Worm (Caenorhabditis elegans) whole organism, early embryonic: Measurements from ENCODE around the gene F10G7.9.
A peak's percentile ranks its signal among the peaks of the same experiment; 100 is the strongest.

ENCODE experiments used
- B0310.2 ChIP-seq: sonication (generic microtip); optimal IDR thresholded peaks from 2 replicates; lab custom pipeline; 2016; ENCODE audit warnings: mild to moderate bottlenecking, missing genetic modification characterization, missing compliant biosample characterization
- F13C5.2 ChIP-seq: sonication (generic microtip); optimal IDR thresholded peaks from 2 replicates; lab custom pipeline; 2017; ENCODE audit warnings: mild to moderate bottlenecking, missing genetic modification characterization, inconsistent platforms, missing compliant biosample characterization
- aly-1 ChIP-seq: sonication (generic microtip); optimal IDR thresholded peaks from 2 replicates; lab custom pipeline; 2016; ENCODE audit warnings: missing genetic modification characterization, missing compliant biosample characterization
- ama-1 ChIP-seq: fragments of 150-350 bp; optimal IDR thresholded peaks from 2 replicates; lab custom pipeline; 2014
- ceh-13 ChIP-seq: fragments of 200-800 bp; sonication (Bioruptor generic); optimal IDR thresholded peaks from 2 replicates; lab custom pipeline; 2018; ENCODE audit warnings: mild to moderate bottlenecking, missing genetic modification characterization, missing compliant biosample characterization
- ceh-36 ChIP-seq: sonication (generic microtip); optimal IDR thresholded peaks from 2 replicates; lab custom pipeline; 2016; ENCODE audit warnings: missing genetic modification characterization, inconsistent platforms, missing compliant biosample characterization
- ets-7 ChIP-seq: sonication (generic microtip); optimal IDR thresholded peaks from 2 replicates; lab custom pipeline; 2016; ENCODE audit warnings: missing genotype, missing genetic modification characterization, missing compliant biosample characterization
- flt-1 ChIP-seq: fragments of 200-800 bp; sonication (Bioruptor generic); IDR thresholded peaks from 2 replicates; pipeline ENCODE4 v1.3.6; 2022; ENCODE audit warnings: missing genetic modification characterization, missing compliant biosample characterization
- hmbx-1 ChIP-seq: sonication (generic microtip); optimal IDR thresholded peaks from 2 replicates; lab custom pipeline; 2016; ENCODE audit warnings: mild to moderate bottlenecking, missing genetic modification characterization, missing compliant biosample characterization
- hmg-4 ChIP-seq: fragments of 200-800 bp; sonication (Bioruptor generic); optimal IDR thresholded peaks from 2 replicates; lab custom pipeline; 2018; ENCODE audit warnings: mild to moderate bottlenecking, missing genetic modification characterization, missing compliant biosample characterization
- hnd-1 ChIP-seq: sonication (generic microtip); optimal IDR thresholded peaks from 2 replicates; lab custom pipeline; 2016; ENCODE audit warnings: missing genetic modification characterization, missing compliant biosample characterization
- pes-1 ChIP-seq: fragments of 200-800 bp; sonication (Bioruptor generic); IDR thresholded peaks from 2 replicates; pipeline ENCODE4 v1.3.6; 2022; ENCODE audit warnings: missing genetic modification reagents, missing genetic modification characterization, missing compliant biosample characterization
- scrt-1 ChIP-seq: fragments of 200-800 bp; sonication (Bioruptor generic); IDR thresholded peaks from 2 replicates; pipeline ENCODE4 v1.3.6; 2022; ENCODE audit warnings: missing genetic modification characterization, missing compliant biosample characterization
- sea-1 ChIP-seq: fragments of 200-800 bp; sonication (Bioruptor generic); conservative IDR thresholded peaks from 2 replicates; pipeline ENCODE4 v1.3.6; 2022; ENCODE audit warnings: missing genetic modification characterization, missing compliant biosample characterization
- tbx-11 ChIP-seq: fragments of 200-800 bp; sonication (Bioruptor generic); IDR thresholded peaks from 2 replicates; pipeline ENCODE4 v1.3.6; 2022; ENCODE audit warnings: missing genetic modification characterization, missing compliant biosample characterization
- tbx-37 ChIP-seq: fragments of 200-800 bp; sonication (Bioruptor generic); conservative IDR thresholded peaks from 2 replicates; pipeline ENCODE4 v1.3.6; 2022; ENCODE audit warnings: missing genetic modification reagents, missing genetic modification characterization, missing compliant biosample characterization
- tra-4 ChIP-seq: sonication (generic microtip); optimal IDR thresholded peaks from 2 replicates; lab custom pipeline; 2017; ENCODE audit warnings: missing genetic modification characterization, missing compliant biosample characterization

Gene F10G7.9

DNA sequence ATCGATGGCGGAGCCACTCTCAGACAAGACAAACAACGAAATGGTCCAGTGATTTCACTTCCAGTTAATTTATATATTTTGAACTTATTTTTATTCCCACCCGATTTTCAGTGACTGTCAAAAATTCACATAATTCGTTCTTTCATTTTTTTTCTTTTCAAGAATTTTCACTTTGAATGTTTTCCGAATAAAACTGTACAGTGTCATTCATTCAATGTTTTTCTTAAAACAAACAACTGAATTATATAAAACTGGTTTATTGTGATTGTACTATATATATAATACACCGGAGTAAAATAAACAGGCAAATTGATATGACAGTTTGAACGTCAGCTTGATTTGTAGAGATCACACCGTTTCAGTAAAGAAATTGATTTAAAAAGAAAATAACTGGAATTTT, 3.3 kb downstream of the F10G7.9 start:
- no peak for TF ChIP-seq ets-7 (tag; lab: Kevin White, UChicago)
- no peak for TF ChIP-seq B0310.2 (tag; lab: Kevin White, UChicago)
- no peak for TF ChIP-seq F13C5.2 (tag; lab: Kevin White, UChicago)
- TF ChIP-seq ceh-36 (tag; lab: Kevin White, UChicago): no peak
- no peak for TF ChIP-seq ceh-13
- TF ChIP-seq sea-1 (GFP tag; lab: Robert Waterston, UW): no peak
- TF ChIP-seq hmg-4 (GFP tag; lab: Kevin White, UChicago): no peak
- no peak for TF ChIP-seq aly-1 (tag; lab: Kevin White, UChicago)
- no peak for TF ChIP-seq tbx-11 (GFP tag; lab: Robert Waterston, UW)
- no peak for TF ChIP-seq tbx-37 (GFP tag; lab: Robert Waterston, UW)
- TF ChIP-seq hnd-1 (tag; lab: Kevin White, UChicago): no peak
- no peak for TF ChIP-seq pes-1
- no peak for TF ChIP-seq flt-1 (GFP tag; lab: Robert Waterston, UW)
- TF ChIP-seq scrt-1 (GFP tag; lab: Robert Waterston, UW): no peak
- TF ChIP-seq ama-1: no peak
- no peak for TF ChIP-seq hmbx-1 (tag; lab: Kevin White, UChicago)
- TF ChIP-seq tra-4: no peak

ce11 chrII:4701482-4702119, 4.7 kb downstream of the F10G7.9 start, which contains the start of gene unc-85:
unc-85 (plus strand) TSS chrII:4702069.
- TF ChIP-seq B0310.2 (tag; lab: Kevin White, UChicago) (peak; percentile 18), tbx-37 (GFP tag; lab: Robert Waterston, UW) (peak; percentile 45; the same call in 1 of the 2 replicates), hnd-1 (tag; lab: Kevin White, UChicago) (peak; percentile 25), ets-7 (tag; lab: Kevin White, UChicago) (peak; percentile 58), scrt-1 (GFP tag; lab: Robert Waterston, UW) (peak; percentile 71), hmg-4 (GFP tag; lab: Kevin White, UChicago) (peak; percentile 78), pes-1 (peak; percentile 79), flt-1 (GFP tag; lab: Robert Waterston, UW) (peak; percentile 63), tbx-11 (GFP tag; lab: Robert Waterston, UW) (peak; percentile 68), sea-1 (GFP tag; lab: Robert Waterston, UW) (peak; percentile 65; the same call in 1 of the 2 replicates), aly-1 (tag; lab: Kevin White, UChicago) (peak; percentile 44), F13C5.2 (tag; lab: Kevin White, UChicago) (peak; percentile 81)

DNA sequence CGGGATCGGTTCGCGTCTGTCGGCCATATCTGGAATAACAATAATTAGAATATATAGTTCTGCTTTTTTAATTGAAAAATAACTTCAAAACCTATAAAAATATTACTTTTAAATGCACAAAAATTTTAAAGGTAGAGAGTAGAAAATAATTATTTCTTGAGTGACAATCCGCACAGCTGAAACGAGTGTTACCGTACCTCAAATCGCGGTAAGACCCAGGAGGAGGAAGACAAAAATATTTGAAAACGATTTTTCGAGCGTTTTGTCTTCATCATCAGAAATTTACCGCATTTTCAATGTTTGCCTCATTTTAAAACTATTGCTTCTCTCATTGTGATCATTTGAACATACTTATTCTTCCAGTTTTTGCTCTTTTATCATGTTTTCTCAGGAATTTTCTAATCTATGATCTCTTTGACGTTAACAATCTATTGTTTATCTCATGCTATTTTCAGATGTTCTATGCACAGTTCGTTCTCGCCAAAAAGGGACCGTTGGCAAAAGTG, 8.0 kb downstream of the F10G7.9 start, which contains the start of the genes rpn-5 and scc-1:
TSS of gene rpn-5 (minus strand) at position 162 of the 506 bp plus-strand sequence.
TSS of gene scc-1 (plus strand) at position 456 of the 506 bp plus-strand sequence.
- TF ChIP-seq hmg-4 (GFP tag; lab: Kevin White, UChicago) (no peak), tbx-11 (GFP tag; lab: Robert Waterston, UW) (no peak)

DNA sequence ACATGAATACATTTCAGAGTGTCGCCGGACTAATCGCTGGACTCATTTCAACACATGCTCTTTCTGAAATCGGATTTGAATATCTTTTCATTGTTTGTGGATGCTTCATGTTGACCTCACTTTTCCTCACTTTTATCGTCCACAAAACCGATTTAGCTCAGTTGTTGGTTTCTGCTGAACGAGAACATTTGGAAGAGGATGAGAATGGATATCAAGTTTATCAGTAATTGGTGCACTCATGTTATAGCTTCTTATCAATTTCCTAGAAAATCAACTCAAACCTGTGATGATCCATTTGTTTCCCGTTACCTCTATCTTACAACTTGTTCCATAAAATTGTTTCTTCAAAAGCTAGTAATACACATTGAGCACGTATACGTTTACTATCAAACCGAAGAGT, 10.2 kb downstream of the F10G7.9 start:
- TF ChIP-seq tbx-11 (GFP tag; lab: Robert Waterston, UW): no peak
- no peak for TF ChIP-seq ceh-13
- TF ChIP-seq ets-7 (tag; lab: Kevin White, UChicago): no peak
- TF ChIP-seq hmg-4 (GFP tag; lab: Kevin White, UChicago): no peak
- no peak for TF ChIP-seq scrt-1 (GFP tag; lab: Robert Waterston, UW)
- no peak for TF ChIP-seq ceh-36 (tag; lab: Kevin White, UChicago)
- TF ChIP-seq hmbx-1 (tag; lab: Kevin White, UChicago): no peak
- no peak for TF ChIP-seq aly-1 (tag; lab: Kevin White, UChicago)
- no peak for TF ChIP-seq B0310.2 (tag; lab: Kevin White, UChicago)
- TF ChIP-seq tbx-37 (GFP tag; lab: Robert Waterston, UW): no peak
- TF ChIP-seq flt-1 (GFP tag; lab: Robert Waterston, UW): no peak
- TF ChIP-seq ama-1: no peak
- no peak for TF ChIP-seq sea-1 (GFP tag; lab: Robert Waterston, UW)

- TF ChIP-seq ceh-36 (tag; lab: Kevin White, UChicago) (no peak), ama-1 (no peak), tra-4 (no peak), scrt-1 (GFP tag; lab: Robert Waterston, UW) (no peak)
Measured at ce11 chrII:4693129-4693528, 13.2 kb downstream of the F10G7.9 start, which contains the start of gene F10G7.5. F10G7.5 (plus strand) TSS chrII:4693414.

- TF ChIP-seq ama-1: no peak
- no peak for TF ChIP-seq sea-1 (GFP tag; lab: Robert Waterston, UW)
- no peak for TF ChIP-seq hmg-4 (GFP tag; lab: Kevin White, UChicago)
- TF ChIP-seq hmbx-1 (tag; lab: Kevin White, UChicago): no peak
- no peak for TF ChIP-seq B0310.2 (tag; lab: Kevin White, UChicago)
Measured at ce11 chrII:4689477-4689876, 16.8 kb downstream of the F10G7.9 start, which contains the start of gene F10G7.12. F10G7.12 (plus strand) TSS chrII:4689777.

DNA sequence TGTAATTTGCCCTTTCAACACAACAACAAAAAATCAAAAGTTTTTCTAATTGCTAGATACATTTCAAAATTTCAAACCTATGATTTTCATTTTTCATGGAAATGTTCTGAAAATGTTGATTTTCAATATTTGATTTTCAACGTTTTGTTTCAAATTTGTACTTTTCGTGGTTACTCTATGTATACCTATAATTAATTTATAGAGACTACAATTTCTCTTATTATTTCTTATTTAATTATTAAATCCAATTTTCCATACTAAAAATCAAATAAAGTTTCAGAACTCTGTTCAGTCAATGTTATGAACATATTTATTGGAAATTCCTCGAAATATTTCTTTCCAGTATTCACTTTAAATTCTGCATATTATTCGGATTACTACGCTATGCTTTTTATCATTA, 19.3 kb downstream of the F10G7.9 start, which contains the start of gene sre-39:
TSS of gene sre-39 (plus strand) at position 301 of the 400 bp plus-strand sequence.
- TF ChIP-seq ceh-13 (no peak), hmg-4 (GFP tag; lab: Kevin White, UChicago) (no peak), scrt-1 (GFP tag; lab: Robert Waterston, UW) (no peak), ama-1 (no peak)

ce11 chrII:4684852-4685251, 21.4 kb downstream of the F10G7.9 start:
- no peak for TF ChIP-seq ceh-13
- TF ChIP-seq aly-1 (tag; lab: Kevin White, UChicago): no peak
- TF ChIP-seq tbx-37 (GFP tag; lab: Robert Waterston, UW): no peak
- no peak for TF ChIP-seq flt-1 (GFP tag; lab: Robert Waterston, UW)
- no peak for TF ChIP-seq tbx-11 (GFP tag; lab: Robert Waterston, UW)
